Fruit fly (Drosophila melanogaster) whole organism, prepupa: ENCODE results near the gene CG5882.

Source experiments
- Blimp-1 ChIP-seq: fragments of 200-800 bp; sonication (Bioruptor generic); optimal IDR thresholded peaks from 3 replicates; lab custom pipeline; 2017; ENCODE audit warnings: missing biosample characterization, missing genetic modification characterization, mild to moderate bottlenecking, moderate library complexity, missing genetic modification reagents
- CG10631 ChIP-seq: fragments of 200-800 bp; sonication (Bioruptor generic); optimal IDR thresholded peaks from 2 replicates; lab custom pipeline; 2016; ENCODE audit warnings: missing biosample characterization, missing genetic modification characterization
- CG10669 ChIP-seq: fragments of 200-800 bp; sonication (Bioruptor generic); optimal IDR thresholded peaks from 3 replicates; lab custom pipeline; 2018; ENCODE audit warnings: missing biosample characterization, mild to moderate bottlenecking, missing genetic modification characterization, moderate library complexity
- CG11294 ChIP-seq: fragments of 200-800 bp; sonication (Bioruptor generic); IDR thresholded peaks from 2 replicates; pipeline ENCODE4 v1.3.6; 2022; ENCODE audit warnings: missing biosample characterization, missing genetic modification characterization
- CG11762 ChIP-seq: fragments of 200-800 bp; sonication (Bioruptor generic); optimal IDR thresholded peaks from 3 replicates; lab custom pipeline; 2016; ENCODE audit warnings: missing biosample characterization, missing genetic modification characterization; ENCODE audit not compliant: insufficient read depth
- CG15336 ChIP-seq: fragments of 200-800 bp; sonication (Bioruptor generic); IDR thresholded peaks from 2 replicates; pipeline ENCODE4 v1.3.6; 2022; ENCODE audit warnings: missing biosample characterization, missing genetic modification characterization
- CG1621 ChIP-seq: fragments of 200-800 bp; sonication (Bioruptor generic); optimal IDR thresholded peaks from 3 replicates; lab custom pipeline; 2018; ENCODE audit warnings: missing biosample characterization, mild to moderate bottlenecking, missing genetic modification characterization
- CG3032 ChIP-seq: fragments of 200-800 bp; optimal IDR thresholded peaks from 2 replicates; lab custom pipeline; 2019; ENCODE audit warnings: missing biosample characterization, mild to moderate bottlenecking, missing genetic modification characterization, moderate library complexity
- CG31627 ChIP-seq: fragments of 200-800 bp; sonication (Bioruptor generic); optimal IDR thresholded peaks from 3 replicates; lab custom pipeline; 2016; ENCODE audit warnings: missing biosample characterization, missing genetic modification characterization
- CG32006 ChIP-seq: fragments of 200-800 bp; sonication (Bioruptor generic); optimal IDR thresholded peaks from 3 replicates; lab custom pipeline; 2017; ENCODE audit warnings: missing biosample characterization, mild to moderate bottlenecking, missing genetic modification characterization
- CG3919 ChIP-seq: fragments of 200-800 bp; sonication (Bioruptor generic); optimal IDR thresholded peaks from 3 replicates; lab custom pipeline; 2016; ENCODE audit warnings: missing biosample characterization, missing genetic modification characterization
- CG4318 ChIP-seq: fragments of 200-800 bp; sonication (Bioruptor generic); optimal IDR thresholded peaks from 3 replicates; lab custom pipeline; 2017; ENCODE audit warnings: missing biosample characterization, mild to moderate bottlenecking, missing genetic modification characterization
- CG6163 ChIP-seq: fragments of 200-800 bp; sonication (Bioruptor generic); IDR thresholded peaks from 3 replicates; pipeline ENCODE4 v1.3.6; 2022; ENCODE audit warnings: missing biosample characterization, missing genetic modification characterization
- CG6276 ChIP-seq: fragments of 200-800 bp; sonication (Bioruptor generic); optimal IDR thresholded peaks from 2 replicates; lab custom pipeline; 2017; ENCODE audit warnings: missing biosample characterization, mild to moderate bottlenecking, missing genetic modification characterization
- CG8119 ChIP-seq: fragments of 200-800 bp; sonication (Bioruptor generic); IDR thresholded peaks from 3 replicates; pipeline ENCODE4 v1.3.6; 2022; ENCODE audit warnings: missing biosample characterization, missing genetic modification characterization
- CG8319 ChIP-seq: fragments of 200-800 bp; sonication (Bioruptor generic); optimal IDR thresholded peaks from 3 replicates; lab custom pipeline; 2016; ENCODE audit warnings: missing biosample characterization, missing genetic modification characterization
- CG8632 ChIP-seq: fragments of 200-800 bp; sonication (Bioruptor generic); optimal IDR thresholded peaks from 3 replicates; lab custom pipeline; 2016; ENCODE audit warnings: missing biosample characterization, missing genetic modification characterization
- CG9139 ChIP-seq: fragments of 200-800 bp; sonication (Bioruptor generic); optimal IDR thresholded peaks from 3 replicates; lab custom pipeline; 2017; ENCODE audit warnings: missing biosample characterization, mild to moderate bottlenecking, missing genetic modification characterization
- Eip78C ChIP-seq: fragments of 200-800 bp; sonication (Bioruptor generic); peaks from one replicate; lab custom pipeline; 2016; ENCODE audit warnings: missing biosample characterization, missing genetic modification characterization
- Ets21C ChIP-seq: fragments of 200-800 bp; sonication (Bioruptor generic); optimal IDR thresholded peaks from 3 replicates; lab custom pipeline; 2016; ENCODE audit warnings: missing biosample characterization, missing genetic modification characterization
- Ets96B ChIP-seq: fragments of 200-800 bp; optimal IDR thresholded peaks from 2 replicates; lab custom pipeline; 2019; ENCODE audit warnings: missing biosample characterization, mild to moderate bottlenecking, missing genetic modification characterization, moderate library complexity
- Gug ChIP-seq: fragments of 200-800 bp; sonication (Bioruptor generic); IDR thresholded peaks from 2 replicates; pipeline ENCODE4 v1.3.6; 2022; ENCODE audit warnings: missing biosample characterization, missing genetic modification characterization
- Hr38 ChIP-seq: sonication (Bioruptor generic); optimal IDR thresholded peaks from 2 replicates; lab custom pipeline; 2016; ENCODE audit warnings: missing biosample characterization, missing genetic modification characterization
- Hr39 ChIP-seq: fragments of 200-800 bp; sonication (Bioruptor generic); optimal IDR thresholded peaks from 2 replicates; lab custom pipeline; 2016; ENCODE audit warnings: missing biosample characterization, missing genetic modification characterization
- Hr4 ChIP-seq: fragments of 200-800 bp; sonication (Bioruptor generic); optimal IDR thresholded peaks from 3 replicates; lab custom pipeline; 2016; ENCODE audit warnings: missing biosample characterization, missing genetic modification characterization
- Lpt ChIP-seq: fragments of 200-800 bp; sonication (Bioruptor generic); optimal IDR thresholded peaks from 3 replicates; lab custom pipeline; 2016; ENCODE audit warnings: missing biosample characterization, missing genetic modification characterization
- OdsH ChIP-seq: fragments of 200-800 bp; sonication (Bioruptor generic); optimal IDR thresholded peaks from 3 replicates; lab custom pipeline; 2016; ENCODE audit warnings: missing biosample characterization, missing genetic modification characterization
- Sox14 ChIP-seq: fragments of 200-800 bp; sonication (Bioruptor generic); optimal IDR thresholded peaks from 3 replicates; lab custom pipeline; 2016; ENCODE audit warnings: missing biosample characterization, missing genetic modification characterization
- dac ChIP-seq: fragments of 200-800 bp; sonication (Bioruptor generic); optimal IDR thresholded peaks from 2 replicates; lab custom pipeline; 2017; ENCODE audit warnings: missing biosample characterization, mild to moderate bottlenecking, missing genetic modification characterization
- dsx ChIP-seq: fragments of 200-800 bp; optimal IDR thresholded peaks from 3 replicates; lab custom pipeline; 2019; ENCODE audit warnings: missing biosample characterization, mild to moderate bottlenecking, missing genetic modification characterization, moderate library complexity; ENCODE audit not compliant: poor library complexity, severe bottlenecking
- eg ChIP-seq: fragments of 200-800 bp; sonication (Bioruptor generic); IDR thresholded peaks from 3 replicates; pipeline ENCODE4 v1.3.6; 2022; ENCODE audit warnings: missing biosample characterization, missing genetic modification characterization
- esn ChIP-seq: fragments of 200-800 bp; sonication (Bioruptor generic); optimal IDR thresholded peaks from 2 replicates; lab custom pipeline; 2016; ENCODE audit warnings: missing biosample characterization, mild to moderate bottlenecking, missing genetic modification characterization, moderate library complexity
- lz ChIP-seq: fragments of 200-800 bp; sonication (Bioruptor generic); optimal IDR thresholded peaks from 3 replicates; lab custom pipeline; 2016; ENCODE audit warnings: missing biosample characterization, missing genetic modification characterization
- net ChIP-seq: fragments of 200-800 bp; sonication (Bioruptor generic); optimal IDR thresholded peaks from 3 replicates; lab custom pipeline; 2016; ENCODE audit warnings: missing biosample characterization, missing genetic modification characterization
- pdm3 ChIP-seq: fragments of 200-800 bp; sonication (Bioruptor generic); optimal IDR thresholded peaks from 3 replicates; lab custom pipeline; 2016; ENCODE audit warnings: missing biosample characterization, missing genetic modification characterization
- salr ChIP-seq, 2 experiments: fragments of 200-800 bp; sonication (Bioruptor generic); optimal IDR thresholded peaks; 3 replicates each; lab custom pipeline; 2016 to 2018; ENCODE audit warnings: missing biosample characterization in 2 of 2, missing genetic modification characterization in 2 of 2, mild to moderate bottlenecking in 1 of 2
- spab ChIP-seq: fragments of 200-800 bp; sonication (Bioruptor generic); optimal IDR thresholded peaks from 2 replicates; lab custom pipeline; 2017; ENCODE audit warnings: missing biosample characterization, mild to moderate bottlenecking, missing genetic modification characterization, missing genetic modification reagents
- ss ChIP-seq, 2 experiments: fragments of 200-800 bp; sonication (Bioruptor generic); optimal IDR thresholded peaks; 2 replicates in 1 of 2; 3 replicates in 1 of 2; lab custom pipeline; 2017 to 2018; ENCODE audit warnings: mild to moderate bottlenecking in 2 of 2, missing biosample characterization in 2 of 2, missing genetic modification characterization in 2 of 2, moderate library complexity in 1 of 2
- svp ChIP-seq: fragments of 200-800 bp; sonication (Bioruptor generic); peaks from one replicate; lab custom pipeline; 2016; ENCODE audit warnings: missing biosample characterization, missing genetic modification characterization
- topi ChIP-seq: fragments of 200-800 bp; sonication (Bioruptor generic); optimal IDR thresholded peaks from 3 replicates; lab custom pipeline; 2016; ENCODE audit warnings: missing biosample characterization, missing genetic modification characterization

CG5882 gene

DNA sequence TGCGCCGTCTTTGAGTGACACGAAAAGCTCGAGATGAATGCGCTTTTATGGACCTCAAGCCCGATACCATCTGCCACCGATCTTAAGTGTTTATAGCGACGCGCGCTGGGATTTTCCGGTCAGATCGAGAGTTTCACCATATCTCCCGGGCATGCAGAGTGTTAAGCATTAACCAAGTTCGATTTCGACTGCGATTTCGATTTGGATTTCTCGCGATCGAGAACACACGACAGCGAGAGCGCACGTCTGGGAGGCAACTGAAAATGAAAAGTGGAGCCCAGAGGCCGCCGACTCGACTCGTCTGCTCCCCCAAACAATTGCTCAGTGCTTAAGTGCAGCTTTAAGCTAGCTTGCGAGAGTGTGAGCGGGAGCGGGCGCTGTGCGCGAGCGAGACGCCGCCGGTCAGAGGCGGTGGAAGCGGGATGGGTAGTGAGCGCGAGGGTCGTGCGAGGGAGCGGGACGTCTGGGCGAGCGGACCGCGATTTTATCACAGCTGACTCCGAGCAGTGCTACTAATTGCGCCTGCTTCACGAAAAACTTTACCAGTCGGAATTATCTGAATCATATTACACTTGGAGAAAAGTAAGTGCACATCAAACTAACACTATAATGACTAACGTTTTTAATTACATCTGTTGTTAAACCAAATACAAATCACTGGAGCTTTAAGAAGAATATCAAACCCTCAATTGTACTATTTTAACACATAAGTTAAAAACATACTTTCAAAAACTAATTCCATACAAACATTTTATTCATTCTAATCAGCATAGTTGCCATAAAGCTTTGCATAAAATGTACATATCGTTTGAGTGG lies 48.4 kb upstream of the CG5882 start, which contains the start of gene spz:
TSS of gene spz (minus strand) at position 261 of the 816 bp plus-strand sequence.
- TF ChIP-seq CG10669 (GFP tag; lab: Kevin White, UChicago) = peak; percentile 61
- TF ChIP-seq spab (GFP tag; lab: Kevin White, UChicago) = no peak
- TF ChIP-seq net (GFP tag; lab: Kevin White, UChicago) = peak; percentile 13
- no peak for TF ChIP-seq dac (GFP tag; lab: Kevin White, UChicago)
- no peak for TF ChIP-seq CG32006 (GFP tag; lab: Kevin White, UChicago)
- TF ChIP-seq OdsH = peak; percentile 22
- peak; percentile 4 for TF ChIP-seq Lpt (GFP tag; lab: Kevin White, UChicago)
- TF ChIP-seq CG6163 = peak; percentile 20; the same call in 1 of the 3 replicates
- no peak for TF ChIP-seq Sox14 (GFP tag; lab: Kevin White, UChicago)
- TF ChIP-seq Blimp-1 (GFP tag; lab: Kevin White, UChicago) = peak; percentile 48
- TF ChIP-seq Eip78C (GFP tag; lab: Kevin White, UChicago) = peak; percentile 77
- TF ChIP-seq esn (GFP tag; lab: Kevin White, UChicago) = no peak
- TF ChIP-seq CG15336 (GFP tag; lab: Robert Waterston, UW) = peak; percentile 47
- peak; percentile 58; the same call in 2 of the 3 replicates for TF ChIP-seq eg (GFP tag; lab: Robert Waterston, UW)
- TF ChIP-seq Hr39 (GFP tag; lab: Kevin White, UChicago) = no peak
- no peak for TF ChIP-seq Gug (GFP tag; lab: Robert Waterston, UW)
- TF ChIP-seq ss (GFP tag; optimal IDR thresholded peaks at IDR 0.05; lab: Kevin White, UChicago) = peak in 1 of 2 experiments; percentile 16
- no peak for TF ChIP-seq CG31627
- peak; percentile 21 for TF ChIP-seq CG3919 (GFP tag; lab: Kevin White, UChicago)
- no peak for TF ChIP-seq CG10631
- TF ChIP-seq Hr4 (GFP tag; lab: Kevin White, UChicago) = peak; percentile 40
- peak; percentile 4 for TF ChIP-seq pdm3 (GFP tag; lab: Kevin White, UChicago)
- no peak for TF ChIP-seq CG8632 (GFP tag; lab: Kevin White, UChicago)
- TF ChIP-seq CG11762 (GFP tag; lab: Kevin White, UChicago) = peak; percentile 12
- TF ChIP-seq CG11294 (GFP tag; lab: Robert Waterston, UW) = no peak
- no peak for TF ChIP-seq salr (GFP tag; optimal IDR thresholded peaks at IDR 0.05; lab: Kevin White, UChicago)
- TF ChIP-seq topi (GFP tag; lab: Kevin White, UChicago) = no peak
- no peak for TF ChIP-seq Ets21C (GFP tag; lab: Kevin White, UChicago)
- peak; percentile 98 for TF ChIP-seq svp (GFP tag; lab: Kevin White, UChicago)
- TF ChIP-seq CG1621 (tag; lab: Kevin White, UChicago) = no peak
- peak; percentile 19 for TF ChIP-seq dsx (GFP tag; lab: Kevin White, UChicago)
- no peak for TF ChIP-seq CG8319 (GFP tag; lab: Kevin White, UChicago)
- no peak for TF ChIP-seq CG4318 (GFP tag; lab: Kevin White, UChicago)
- peak; percentile 33; the same call in 1 of the 3 replicates for TF ChIP-seq CG8119
- no peak for TF ChIP-seq lz (GFP tag; lab: Kevin White, UChicago)
- no peak for TF ChIP-seq Hr38 (GFP tag; lab: Kevin White, UChicago)

DNA sequence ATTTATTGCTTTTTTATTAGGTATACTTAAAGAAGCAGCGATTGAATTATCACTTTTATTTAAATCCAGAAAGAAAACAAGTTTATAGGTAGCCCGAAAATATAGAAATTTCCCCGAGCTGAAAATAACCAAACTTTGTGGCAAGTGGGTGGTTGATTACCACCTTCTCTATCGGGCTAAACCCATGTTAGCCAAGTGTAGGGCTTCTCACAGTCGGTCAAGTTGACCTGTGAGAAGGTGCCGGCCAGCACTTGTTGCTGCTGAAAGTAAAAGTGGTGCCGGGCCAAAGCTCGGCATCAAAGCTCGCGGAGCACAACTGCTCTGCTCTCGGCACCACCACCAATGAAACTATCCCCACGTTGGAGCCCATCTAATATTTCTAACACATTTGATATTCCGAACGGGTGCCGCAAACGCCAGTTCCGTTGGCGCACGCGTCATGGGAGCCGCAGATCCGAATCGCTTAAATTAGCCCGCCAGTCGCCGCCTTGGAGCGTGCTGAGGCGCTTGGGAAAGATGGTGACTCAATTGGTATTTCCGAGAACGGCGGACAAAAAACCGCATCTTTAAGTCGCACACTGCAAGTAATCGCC lies 47.4 kb upstream of the CG5882 start:
- TF ChIP-seq CG6276 (GFP tag; lab: Kevin White, UChicago) (no peak), OdsH (no peak), Ets96B (tag; lab: Kevin White, UChicago) (no peak), esn (GFP tag; lab: Kevin White, UChicago) (no peak), Hr38 (GFP tag; lab: Kevin White, UChicago) (no peak), CG3032 (tag; lab: Kevin White, UChicago) (no peak), CG4318 (GFP tag; lab: Kevin White, UChicago) (no peak), net (GFP tag; lab: Kevin White, UChicago) (no peak), CG3919 (GFP tag; lab: Kevin White, UChicago) (no peak), CG1621 (tag; lab: Kevin White, UChicago) (no peak), Blimp-1 (GFP tag; lab: Kevin White, UChicago) (peak; percentile 50), Eip78C (GFP tag; lab: Kevin White, UChicago) (peak; percentile 18), CG32006 (GFP tag; lab: Kevin White, UChicago) (peak; percentile 0), CG10631 (no peak), CG9139 (no peak), CG31627 (no peak), eg (GFP tag; lab: Robert Waterston, UW) (0 out of 3 replicates have a peak, but pooled peaks have one; percentile 17), Hr4 (GFP tag; lab: Kevin White, UChicago) (no peak), ss (GFP tag; optimal IDR thresholded peaks at IDR 0.05; lab: Kevin White, UChicago) (no peak), svp (GFP tag; lab: Kevin White, UChicago) (no peak), CG8119 (no peak)
